Worm (Caenorhabditis elegans) whole organism, mixed stage, embryonic: ENCODE data around the gene BE10.5.

ENCODE experiments used
- M03D4.4 ChIP-seq: sonication (generic microtip); optimal IDR thresholded peaks from 2 replicates; lab custom pipeline; 2017; ENCODE audit warnings: mild to moderate bottlenecking, missing genetic modification characterization, missing compliant biosample characterization
- bed-3 ChIP-seq: fragments of 200-800 bp; sonication (Bioruptor generic); optimal IDR thresholded peaks from 3 replicates; lab custom pipeline; 2018; ENCODE audit warnings: mild to moderate bottlenecking, missing genetic modification characterization, moderate library complexity, missing compliant biosample characterization
- blmp-1 ChIP-seq: fragments of 150-350 bp; optimal IDR thresholded peaks from 2 replicates; lab custom pipeline; 2014; ENCODE audit warnings: missing biosample characterization, missing genetic modification characterization
- ceh-39 ChIP-seq: fragments of 150-350 bp; optimal IDR thresholded peaks from 2 replicates; lab custom pipeline; 2014; ENCODE audit warnings: missing biosample characterization, missing genetic modification characterization
- ceh-43 ChIP-seq: fragments of 200-800 bp; sonication (Bioruptor generic); optimal IDR thresholded peaks from 2 replicates; lab custom pipeline; 2018; ENCODE audit warnings: mild to moderate bottlenecking, missing genetic modification characterization, moderate library complexity, missing compliant biosample characterization
- ces-1 ChIP-seq: fragments of 150-350 bp; optimal IDR thresholded peaks from 2 replicates; lab custom pipeline; 2014; ENCODE audit warnings: missing biosample characterization, missing genetic modification reagents, missing genetic modification characterization
- cnd-1 ChIP-seq: fragments of 200-800 bp; sonication (Bioruptor generic); optimal IDR thresholded peaks from 2 replicates; lab custom pipeline; 2018; ENCODE audit warnings: mild to moderate bottlenecking, missing genetic modification characterization, missing compliant biosample characterization
- drap-1 ChIP-seq: fragments of 200-800 bp; sonication (Bioruptor generic); optimal IDR thresholded peaks from 3 replicates; lab custom pipeline; 2018; ENCODE audit warnings: mild to moderate bottlenecking, missing genetic modification characterization, missing compliant biosample characterization
- elt-1 ChIP-seq: sonication (generic microtip); optimal IDR thresholded peaks from 2 replicates; lab custom pipeline; 2017; ENCODE audit warnings: missing genetic modification characterization, mild to moderate bottlenecking, missing compliant biosample characterization, antibody characterized with exemption, moderate library complexity, borderline replicate concordance; ENCODE audit not compliant: insufficient read depth
- elt-3 ChIP-seq: fragments of 150-350 bp; optimal IDR thresholded peaks from 2 replicates; lab custom pipeline; 2014; ENCODE audit warnings: missing biosample characterization, missing genetic modification characterization
- flh-1 ChIP-seq: fragments of 200-800 bp; sonication (Bioruptor generic); optimal IDR thresholded peaks from 2 replicates; lab custom pipeline; 2018; ENCODE audit warnings: mild to moderate bottlenecking, missing genetic modification characterization, moderate library complexity, missing compliant biosample characterization
- ham-2 ChIP-seq: fragments of 200-800 bp; sonication (Bioruptor generic); optimal IDR thresholded peaks from 2 replicates; lab custom pipeline; 2018; ENCODE audit warnings: mild to moderate bottlenecking, missing genetic modification characterization, missing compliant biosample characterization
- hlh-1 ChIP-seq: fragments of 150-350 bp; optimal IDR thresholded peaks from 2 replicates; lab custom pipeline; 2014; ENCODE audit warnings: missing biosample characterization, missing genetic modification reagents, missing genetic modification characterization
- lin-13 ChIP-seq: fragments of 150-350 bp; optimal IDR thresholded peaks from 2 replicates; lab custom pipeline; 2014; ENCODE audit warnings: missing biosample characterization, missing genetic modification characterization
- lin-32 ChIP-seq: fragments of 200-800 bp; sonication (Bioruptor generic); optimal IDR thresholded peaks from 2 replicates; lab custom pipeline; 2018; ENCODE audit warnings: mild to moderate bottlenecking, missing genetic modification characterization, missing compliant biosample characterization
- lsy-2 ChIP-seq: fragments of 150-350 bp; optimal IDR thresholded peaks from 2 replicates; lab custom pipeline; 2014; ENCODE audit warnings: missing biosample characterization, missing genetic modification characterization
- mab-5 ChIP-seq: fragments of 150-350 bp; optimal IDR thresholded peaks from 2 replicates; lab custom pipeline; 2014; ENCODE audit warnings: missing biosample characterization, missing genetic modification characterization
- mep-1 ChIP-seq: fragments of 150-350 bp; optimal IDR thresholded peaks from 2 replicates; lab custom pipeline; 2017; ENCODE audit warnings: missing biosample characterization, missing genetic modification reagents, missing genetic modification characterization, inconsistent platforms
- mls-2 ChIP-seq: sonication (generic microtip); optimal IDR thresholded peaks from 2 replicates; lab custom pipeline; 2016; ENCODE audit warnings: mild to moderate bottlenecking, missing genetic modification characterization, moderate library complexity, missing compliant biosample characterization
- nhr-12 ChIP-seq: fragments of 150-350 bp; optimal IDR thresholded peaks from 2 replicates; lab custom pipeline; 2014; ENCODE audit warnings: missing biosample characterization, missing genetic modification characterization
- nhr-2 ChIP-seq: fragments of 150-350 bp; optimal IDR thresholded peaks from 2 replicates; lab custom pipeline; 2014; ENCODE audit warnings: missing biosample characterization, missing genetic modification characterization
- nhr-237 ChIP-seq: fragments of 150-350 bp; optimal IDR thresholded peaks from 2 replicates; lab custom pipeline; 2014; ENCODE audit warnings: missing biosample characterization, missing genetic modification characterization
- nhr-28 ChIP-seq: fragments of 150-350 bp; optimal IDR thresholded peaks from 2 replicates; lab custom pipeline; 2014; ENCODE audit warnings: missing biosample characterization, missing genetic modification characterization
- nhr-76 ChIP-seq: sonication (generic microtip); optimal IDR thresholded peaks from 2 replicates; lab custom pipeline; 2017; ENCODE audit warnings: missing biosample characterization, missing genetic modification characterization
- pha-4 ChIP-seq: fragments of 150-350 bp; optimal IDR thresholded peaks from 2 replicates; lab custom pipeline; 2018; ENCODE audit warnings: missing biosample characterization, missing genetic modification reagents, missing genetic modification characterization
- sem-2 ChIP-seq: fragments of 200-800 bp; sonication (Bioruptor generic); optimal IDR thresholded peaks from 2 replicates; lab custom pipeline; 2018; ENCODE audit warnings: mild to moderate bottlenecking, missing genetic modification characterization, missing compliant biosample characterization
- snpc-4 ChIP-seq: fragments of 150-350 bp; optimal IDR thresholded peaks from 2 replicates; lab custom pipeline; 2014; ENCODE audit warnings: missing biosample characterization, missing genetic modification characterization
- sptf-1 ChIP-seq: sonication (generic microtip); optimal IDR thresholded peaks from 2 replicates; lab custom pipeline; 2017; ENCODE audit warnings: mild to moderate bottlenecking, missing genetic modification characterization, moderate library complexity, missing compliant biosample characterization
- tbx-8 ChIP-seq: fragments of 200-800 bp; sonication (Bioruptor generic); optimal IDR thresholded peaks from 2 replicates; lab custom pipeline; 2018; ENCODE audit warnings: mild to moderate bottlenecking, missing genetic modification characterization, moderate library complexity, missing compliant biosample characterization
- unc-120 ChIP-seq: sonication (generic microtip); optimal IDR thresholded peaks from 2 replicates; lab custom pipeline; 2017; ENCODE audit warnings: missing genetic modification characterization, missing compliant biosample characterization; ENCODE audit not compliant: poor library complexity, severe bottlenecking
- unc-39 ChIP-seq: fragments of 150-350 bp; optimal IDR thresholded peaks from 2 replicates; lab custom pipeline; 2014; ENCODE audit warnings: missing biosample characterization, missing genetic modification characterization
- unc-62 ChIP-seq: fragments of 150-350 bp; optimal IDR thresholded peaks from 2 replicates; lab custom pipeline; 2014; ENCODE audit warnings: missing biosample characterization, missing genetic modification reagents, missing genetic modification characterization
- zip-8 ChIP-seq: fragments of 150-350 bp; optimal IDR thresholded peaks from 2 replicates; lab custom pipeline; 2014; ENCODE audit warnings: missing biosample characterization, missing genetic modification characterization
- ztf-11 ChIP-seq: fragments of 150-350 bp; optimal IDR thresholded peaks from 2 replicates; lab custom pipeline; 2014; ENCODE audit warnings: missing biosample characterization, missing genetic modification characterization

Gene BE10.5

DNA sequence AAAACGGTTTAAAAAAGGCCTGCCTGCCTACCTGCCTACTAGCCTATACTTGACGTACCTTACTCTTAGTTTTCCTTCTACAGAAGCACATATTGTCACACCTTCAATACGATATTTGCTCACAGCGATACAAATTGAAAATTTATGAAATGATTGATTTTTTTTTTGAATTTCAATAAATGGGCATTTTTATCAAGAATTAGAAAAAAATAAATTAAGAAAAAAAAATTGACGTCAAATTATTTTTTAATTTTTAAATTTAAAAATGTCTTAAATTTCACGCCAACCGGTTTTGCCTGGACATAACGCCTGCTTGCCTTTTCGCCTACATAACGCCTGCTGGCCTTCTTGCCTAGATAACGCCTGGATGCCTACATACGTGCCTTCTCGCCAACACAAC is at the start of gene BE10.5:
Gene BE10.5, minus strand, starts transcription at position 101 of the 400 bp plus-strand sequence.
- TF ChIP-seq lsy-2 (tag; lab: Kevin White, UChicago) (no peak), snpc-4 (no peak), lin-32 (GFP tag; lab: Kevin White, UChicago) (no peak), elt-3 (no peak), ces-1 (GFP tag; lab: Kevin White, UChicago) (no peak), M03D4.4 (tag; lab: Kevin White, UChicago) (no peak), flh-1 (no peak), nhr-76 (no peak), elt-1 (no peak), zip-8 (tag; lab: Kevin White, UChicago) (no peak), mab-5 (tag; lab: Kevin White, UChicago) (no peak), ham-2 (GFP tag; lab: Kevin White, UChicago) (no peak), cnd-1 (tag; lab: Kevin White, UChicago) (no peak), lin-13 (tag; lab: Kevin White, UChicago) (no peak), sptf-1 (no peak), unc-39 (tag; lab: Kevin White, UChicago) (no peak)

DNA sequence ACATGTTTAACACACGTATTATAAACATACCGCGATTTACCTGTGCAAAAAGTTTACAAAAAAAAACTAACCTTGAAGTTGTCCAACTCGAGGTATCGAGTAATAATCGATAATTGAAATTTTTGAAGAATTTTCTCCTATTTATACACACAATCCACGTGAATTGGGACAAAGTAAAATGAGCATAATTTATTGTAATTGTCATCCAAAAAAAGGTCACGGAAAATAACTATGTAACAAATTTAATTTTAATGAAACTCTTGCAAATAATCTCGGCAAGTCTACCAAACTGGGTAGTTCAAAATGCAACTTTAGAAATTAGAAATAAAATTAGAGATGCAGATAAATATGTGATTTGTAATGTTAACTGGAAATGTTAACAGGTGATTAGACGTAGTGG is 48.8 kb upstream of the BE10.5 start, which contains the start of gene Y37D8A.5:
Gene Y37D8A.5, minus strand, starts transcription at position 101 of the 400 bp plus-strand sequence.
- TF ChIP-seq nhr-76: no peak
- no peak for TF ChIP-seq lsy-2 (tag; lab: Kevin White, UChicago)
- no peak for TF ChIP-seq nhr-28

DNA sequence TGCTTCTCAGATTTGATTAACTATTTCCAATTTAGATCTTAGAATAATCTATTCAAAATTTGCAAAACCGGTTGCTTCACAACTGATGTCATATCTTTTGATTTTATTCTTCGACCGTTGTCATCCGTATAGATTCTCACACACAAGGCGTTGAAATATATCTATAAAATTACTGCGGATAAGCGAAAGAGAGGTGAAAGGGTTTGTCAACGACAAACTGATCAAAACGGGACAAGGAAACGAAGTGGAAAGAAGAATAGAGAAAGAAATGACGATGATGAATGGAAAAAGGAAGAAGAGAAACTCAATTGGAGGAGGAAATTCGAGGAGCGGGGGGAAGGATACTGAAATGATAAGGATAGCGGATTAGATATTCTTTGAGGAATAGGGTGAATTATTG is 44.4 kb upstream of the BE10.5 start:
- TF ChIP-seq ces-1 (GFP tag; lab: Kevin White, UChicago) (no peak), zip-8 (tag; lab: Kevin White, UChicago) (no peak), unc-39 (tag; lab: Kevin White, UChicago) (no peak), nhr-12 (no peak), ham-2 (GFP tag; lab: Kevin White, UChicago) (no peak), elt-1 (no peak), lsy-2 (tag; lab: Kevin White, UChicago) (no peak), bed-3 (no peak), drap-1 (GFP tag; lab: Kevin White, UChicago) (no peak), ceh-39 (no peak), M03D4.4 (tag; lab: Kevin White, UChicago) (no peak), pha-4 (tag; lab: Kevin White, UChicago) (no peak), mls-2 (tag; lab: Kevin White, UChicago) (no peak), blmp-1 (peak; percentile 34), sem-2 (GFP tag; lab: Kevin White, UChicago) (no peak), unc-62 (peak; percentile 36), elt-3 (peak; percentile 15), nhr-2 (tag; lab: Kevin White, UChicago) (no peak), nhr-237 (peak; percentile 61), lin-13 (tag; lab: Kevin White, UChicago) (no peak), ztf-11 (tag; lab: Kevin White, UChicago) (no peak), ceh-43 (GFP tag; lab: Kevin White, UChicago) (no peak), nhr-28 (no peak), unc-120 (tag; lab: Kevin White, UChicago) (no peak)

DNA sequence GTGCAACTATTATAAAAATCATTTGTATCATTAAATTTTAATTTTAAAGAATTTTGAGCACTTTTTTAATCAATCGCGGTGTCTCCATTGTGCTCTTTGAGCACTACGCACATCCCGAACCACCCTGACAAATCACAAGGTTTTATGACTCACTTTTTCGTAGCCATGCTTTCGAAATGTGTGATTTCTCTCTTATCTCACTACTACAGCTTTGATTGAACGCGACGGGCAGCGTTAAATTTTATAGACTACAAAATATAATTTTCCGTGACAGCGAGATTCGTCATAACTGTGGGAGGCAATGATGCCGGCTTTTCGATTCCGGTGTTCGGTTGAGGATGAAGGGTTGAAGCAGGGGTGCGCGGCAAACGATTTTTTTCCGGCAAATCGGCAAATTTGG is 43.1 kb upstream of the BE10.5 start:
- TF ChIP-seq pha-4 (tag; lab: Kevin White, UChicago): no peak
- no peak for TF ChIP-seq flh-1
- TF ChIP-seq ham-2 (GFP tag; lab: Kevin White, UChicago): no peak
- no peak for TF ChIP-seq mep-1 (tag; lab: Kevin White, UChicago)
- TF ChIP-seq lin-32 (GFP tag; lab: Kevin White, UChicago): no peak
- TF ChIP-seq unc-62: no peak
- no peak for TF ChIP-seq ceh-39
- TF ChIP-seq nhr-76: no peak
- no peak for TF ChIP-seq snpc-4
- no peak for TF ChIP-seq M03D4.4 (tag; lab: Kevin White, UChicago)
- TF ChIP-seq mab-5 (tag; lab: Kevin White, UChicago): no peak
- TF ChIP-seq hlh-1 (tag; lab: Kevin White, UChicago): no peak
- TF ChIP-seq nhr-12: no peak
- no peak for TF ChIP-seq drap-1 (GFP tag; lab: Kevin White, UChicago)
- TF ChIP-seq ceh-43 (GFP tag; lab: Kevin White, UChicago): no peak
- TF ChIP-seq lsy-2 (tag; lab: Kevin White, UChicago): no peak
- no peak for TF ChIP-seq unc-120 (tag; lab: Kevin White, UChicago)
- no peak for TF ChIP-seq bed-3
- TF ChIP-seq tbx-8 (GFP tag; lab: Kevin White, UChicago): no peak
